Fruit fly (Drosophila melanogaster) whole organism, embryonic: Measurements from ENCODE around the gene CG15922.

Experiments used
- ATbp ChIP-seq: fragments of 200-800 bp; sonication (Bioruptor generic); optimal IDR thresholded peaks from 2 replicates; lab custom pipeline; 2017; ENCODE audit warnings: missing biosample characterization, mild to moderate bottlenecking, missing genetic modification characterization, missing genetic modification reagents
- Atf6 ChIP-seq: fragments of 200-800 bp; sonication (Bioruptor generic); IDR thresholded peaks from 2 replicates; pipeline ENCODE4 v1.3.6; 2022; ENCODE audit warnings: missing biosample characterization, missing genetic modification characterization
- Bteb2 ChIP-seq: fragments of 200-800 bp; sonication (Bioruptor generic); optimal IDR thresholded peaks from 2 replicates; lab custom pipeline; 2016; ENCODE audit warnings: missing biosample characterization, missing genetic modification characterization
- CG10274 ChIP-seq: fragments of 200-800 bp; sonication (Bioruptor generic); optimal IDR thresholded peaks from 3 replicates; lab custom pipeline; 2017; ENCODE audit warnings: missing biosample characterization, mild to moderate bottlenecking, missing genetic modification characterization
- CG10366 ChIP-seq: fragments of 200-800 bp; sonication (Bioruptor generic); IDR thresholded peaks from 2 replicates; pipeline ENCODE4 v1.3.6; 2022; ENCODE audit warnings: missing biosample characterization, missing genetic modification characterization
- CG11723 ChIP-seq: fragments of 200-800 bp; sonication (Bioruptor generic); optimal IDR thresholded peaks from 2 replicates; lab custom pipeline; 2017; ENCODE audit warnings: missing biosample characterization, mild to moderate bottlenecking, missing genetic modification characterization
- CG14860 ChIP-seq: fragments of 200-800 bp; sonication (Bioruptor generic); IDR thresholded peaks from 3 replicates; pipeline ENCODE4 v1.3.6; 2022; ENCODE audit warnings: missing biosample characterization, missing genetic modification characterization; ENCODE audit not compliant: partially characterized antibody
- CG15479 ChIP-seq: fragments of 200-800 bp; sonication (Bioruptor generic); optimal IDR thresholded peaks from 3 replicates; lab custom pipeline; 2019; ENCODE audit warnings: missing biosample characterization, mild to moderate bottlenecking, missing genetic modification characterization, moderate library complexity
- CG15601 ChIP-seq: fragments of 200-800 bp; sonication (Bioruptor generic); optimal IDR thresholded peaks from 3 replicates; lab custom pipeline; 2019; ENCODE audit warnings: missing biosample characterization, mild to moderate bottlenecking, missing genetic modification characterization, moderate library complexity
- CG17328 ChIP-seq: fragments of 200-800 bp; sonication (Bioruptor generic); IDR thresholded peaks from 2 replicates; pipeline ENCODE4 v1.3.6; 2022; ENCODE audit warnings: missing biosample characterization, missing genetic modification characterization
- CG18262 ChIP-seq: fragments of 200-800 bp; optimal IDR thresholded peaks from 3 replicates; lab custom pipeline; 2019; ENCODE audit warnings: missing biosample characterization, mild to moderate bottlenecking, missing genetic modification characterization, moderate library complexity
- CG2129 ChIP-seq: fragments of 200-800 bp; sonication (Bioruptor generic); IDR thresholded peaks from 2 replicates; pipeline ENCODE4 v1.3.6; 2022; ENCODE audit warnings: missing biosample characterization, missing genetic modification characterization; ENCODE audit not compliant: partially characterized antibody
- CG2202 ChIP-seq: fragments of 200-800 bp; sonication (Bioruptor generic); optimal IDR thresholded peaks from 2 replicates; lab custom pipeline; 2018; ENCODE audit warnings: missing biosample characterization, mild to moderate bottlenecking, missing genetic modification characterization
- CG3065 ChIP-seq: fragments of 200-800 bp; sonication (Bioruptor generic); optimal IDR thresholded peaks from 2 replicates; lab custom pipeline; 2016; ENCODE audit warnings: missing biosample characterization, missing genetic modification characterization
- CG33557 ChIP-seq: fragments of 200-800 bp; sonication (Bioruptor generic); optimal IDR thresholded peaks from 2 replicates; lab custom pipeline; 2019; ENCODE audit warnings: missing biosample characterization, mild to moderate bottlenecking, missing genetic modification characterization, moderate library complexity
- CG8089 ChIP-seq: fragments of 200-800 bp; sonication (Bioruptor generic); optimal IDR thresholded peaks from 3 replicates; lab custom pipeline; 2016; ENCODE audit warnings: missing biosample characterization, missing genetic modification characterization
- CG8765 ChIP-seq: fragments of 200-800 bp; sonication (Bioruptor generic); IDR thresholded peaks from 2 replicates; pipeline ENCODE4 v1.3.6; 2022; ENCODE audit warnings: missing biosample characterization, missing genetic modification characterization
- CG8924 ChIP-seq: fragments of 200-800 bp; optimal IDR thresholded peaks from 3 replicates; lab custom pipeline; 2019; ENCODE audit warnings: missing biosample characterization, mild to moderate bottlenecking, missing genetic modification characterization, moderate library complexity
- CG9797 ChIP-seq: fragments of 200-800 bp; sonication (Bioruptor generic); optimal IDR thresholded peaks from 3 replicates; lab custom pipeline; 2018; ENCODE audit warnings: missing biosample characterization, mild to moderate bottlenecking, missing genetic modification characterization
- Deaf1 ChIP-seq: fragments of 200-800 bp; optimal IDR thresholded peaks from 3 replicates; lab custom pipeline; 2019; ENCODE audit warnings: missing biosample characterization, mild to moderate bottlenecking, missing genetic modification characterization, moderate library complexity
- HHEX ChIP-seq: fragments of 200-800 bp; sonication (Bioruptor generic); optimal IDR thresholded peaks from 3 replicates; lab custom pipeline; 2017; ENCODE audit warnings: missing biosample characterization, mild to moderate bottlenecking, missing genetic modification characterization, missing genetic modification reagents
- HLH3B ChIP-seq: fragments of 200-800 bp; sonication (Bioruptor generic); IDR thresholded peaks from 2 replicates; pipeline ENCODE4 v1.3.6; 2022; ENCODE audit warnings: missing biosample characterization, missing genetic modification characterization
- HLH4C ChIP-seq: fragments of 200-800 bp; sonication (Bioruptor generic); IDR thresholded peaks from 3 replicates; pipeline ENCODE4 v1.3.6; 2022; ENCODE audit warnings: missing biosample characterization, missing genetic modification characterization; ENCODE audit not compliant: partially characterized antibody
- Hsf ChIP-seq: fragments of 200-800 bp; sonication (Bioruptor generic); optimal IDR thresholded peaks from 3 replicates; lab custom pipeline; 2016; ENCODE audit warnings: missing biosample characterization, missing genetic modification characterization
- Mad ChIP-seq: fragments of 200-800 bp; sonication (Bioruptor generic); optimal IDR thresholded peaks from 2 replicates; lab custom pipeline; 2016; ENCODE audit warnings: missing biosample characterization, missing genetic modification characterization
- Nf-YC ChIP-seq: fragments of 200-800 bp; optimal IDR thresholded peaks from 3 replicates; lab custom pipeline; 2019; ENCODE audit warnings: missing biosample characterization, mild to moderate bottlenecking, missing genetic modification characterization, moderate library complexity
- Pdp1 ChIP-seq, 2 experiments: fragments of 200-800 bp; sonication (Bioruptor generic); optimal IDR thresholded peaks; 3 replicates each; lab custom pipeline; 2016; ENCODE audit warnings: missing biosample characterization in 2 of 2, missing genetic modification characterization in 2 of 2, mild to moderate bottlenecking in 1 of 2, moderate library complexity in 1 of 2
- Side ChIP-seq: fragments of 200-800 bp; sonication (Bioruptor generic); optimal IDR thresholded peaks from 2 replicates; lab custom pipeline; 2016; ENCODE audit warnings: missing biosample characterization, missing genetic modification characterization
- abd-A ChIP-seq: fragments of 200-800 bp; sonication (Bioruptor generic); optimal IDR thresholded peaks from 3 replicates; lab custom pipeline; 2019; ENCODE audit warnings: missing biosample characterization, mild to moderate bottlenecking, missing genetic modification characterization, moderate library complexity
- cad ChIP-seq: fragments of >200 bp; optimal IDR thresholded peaks from 2 replicates; lab custom pipeline; 2017; ENCODE audit warnings: missing biosample characterization, missing genetic modification characterization
- cato ChIP-seq: fragments of 200-800 bp; sonication (Bioruptor generic); optimal IDR thresholded peaks from 2 replicates; lab custom pipeline; 2016; ENCODE audit warnings: missing biosample characterization, missing genetic modification characterization, borderline replicate concordance
- chm ChIP-seq: fragments of 200-800 bp; sonication (Bioruptor generic); IDR thresholded peaks from 2 replicates; pipeline ENCODE4 v1.3.6; 2022; ENCODE audit warnings: missing biosample characterization, missing genetic modification characterization
- danr ChIP-seq: fragments of 200-800 bp; sonication (Bioruptor generic); IDR thresholded peaks from 2 replicates; pipeline ENCODE4 v1.3.6; 2022; ENCODE audit warnings: missing biosample characterization, missing genetic modification characterization
- dpn ChIP-seq, 2 experiments: fragments of 200-800 bp; sonication (Bioruptor generic); optimal IDR thresholded peaks; 3 replicates each; lab custom pipeline; 2016; ENCODE audit warnings: missing biosample characterization in 2 of 2, missing genetic modification characterization in 2 of 2
- fru ChIP-seq: fragments of >200 bp; optimal IDR thresholded peaks from 2 replicates; lab custom pipeline; 2017
- hkb ChIP-seq, 2 experiments: fragments of 200-800 bp in 1 of 2; fragments of >200 bp in 1 of 2; sonication (Bioruptor generic) in 1 of 2; IDR thresholded peaks in 1 of 2; optimal IDR thresholded peaks in 1 of 2; 2 replicates each; pipeline versions ENCODE4 v1.3.6 to Lab custom; 2017 to 2022; ENCODE audit warnings: missing biosample characterization in 1 of 2, missing genetic modification characterization in 1 of 2
- jigr1 ChIP-seq: fragments of 200-800 bp; sonication (Bioruptor generic); IDR thresholded peaks from 3 replicates; pipeline ENCODE4 v1.3.6; 2022; ENCODE audit warnings: missing biosample characterization, missing genetic modification characterization
- odd ChIP-seq: fragments of 200-800 bp; sonication (Bioruptor generic); optimal IDR thresholded peaks from 2 replicates; lab custom pipeline; 2017; ENCODE audit warnings: missing biosample characterization, mild to moderate bottlenecking, missing genetic modification characterization
- phol ChIP-seq: fragments of 200-800 bp; sonication (Bioruptor generic); optimal IDR thresholded peaks from 3 replicates; lab custom pipeline; 2018; ENCODE audit warnings: missing biosample characterization, mild to moderate bottlenecking, missing genetic modification characterization, moderate library complexity
- run ChIP-seq: fragments of 200-800 bp; sonication (Bioruptor generic); optimal IDR thresholded peaks from 3 replicates; lab custom pipeline; 2018; ENCODE audit warnings: missing biosample characterization, mild to moderate bottlenecking, missing genetic modification characterization
- sens ChIP-seq: fragments of 200-800 bp; sonication (Bioruptor generic); peaks from one replicate; lab custom pipeline; 2016; ENCODE audit warnings: missing biosample characterization, missing genetic modification characterization
- shn ChIP-seq: fragments of 200-800 bp; sonication (Bioruptor generic); optimal IDR thresholded peaks from 3 replicates; lab custom pipeline; 2016; ENCODE audit warnings: missing biosample characterization, missing genetic modification characterization
- sim ChIP-seq: fragments of 200-800 bp; sonication (Bioruptor generic); IDR thresholded peaks from 2 replicates; pipeline ENCODE4 v1.3.6; 2022; ENCODE audit warnings: missing biosample characterization, missing genetic modification characterization
- slbo ChIP-seq: fragments of 200-800 bp; sonication (Bioruptor generic); IDR thresholded peaks from 2 replicates; pipeline ENCODE4 v1.3.6; 2022; ENCODE audit warnings: missing biosample characterization, missing genetic modification characterization
- sob ChIP-seq: fragments of 200-800 bp; sonication (Bioruptor generic); IDR thresholded peaks from 2 replicates; pipeline ENCODE4 v1.3.6; 2022; ENCODE audit warnings: missing biosample characterization, missing genetic modification characterization
- ssp ChIP-seq: fragments of 200-800 bp; sonication (Bioruptor generic); IDR thresholded peaks from 2 replicates; pipeline ENCODE4 v1.3.6; 2022; ENCODE audit warnings: missing biosample characterization, missing genetic modification characterization
- trem ChIP-seq: fragments of 200-800 bp; optimal IDR thresholded peaks from 3 replicates; lab custom pipeline; 2019; ENCODE audit warnings: missing biosample characterization, mild to moderate bottlenecking, missing genetic modification characterization, moderate library complexity
- trh ChIP-seq: fragments of 200-800 bp; sonication (Bioruptor generic); optimal IDR thresholded peaks from 2 replicates; lab custom pipeline; 2016; ENCODE audit warnings: missing biosample characterization, missing genetic modification characterization
- vvl ChIP-seq: fragments of 200-800 bp; sonication (Bioruptor generic); IDR thresholded peaks from 2 replicates; pipeline ENCODE4 v1.3.6; 2022; ENCODE audit warnings: missing biosample characterization, missing genetic modification characterization

The CG15922 gene

dm6 chr3R:20542283-20543144 lies 17.6 kb downstream of the CG15922 start (continued):
- TF ChIP-seq cato (GFP tag; lab: Kevin White, UChicago) (no peak), CG9797 (GFP tag; lab: Kevin White, UChicago) (no peak), CG33557 (GFP tag; lab: Kevin White, UChicago) (peak; percentile 84), run (tag; lab: Kevin White, UChicago) (no peak), ATbp (GFP tag; lab: Kevin White, UChicago) (peak; percentile 79), HLH3B (GFP tag; lab: Robert Waterston, UW) (peak; percentile 49; the same call in 1 of the 2 replicates), danr (no peak), dpn (GFP tag; optimal IDR thresholded peaks at IDR 0.05; lab: Kevin White, UChicago) (no peak), ssp (GFP tag; lab: Robert Waterston, UW) (no peak), jigr1 (GFP tag; lab: Robert Waterston, UW) (no peak), HHEX (peak; percentile 51), CG15479 (GFP tag; lab: Kevin White, UChicago) (peak; percentile 83), CG10366 (GFP tag; lab: Robert Waterston, UW) (no peak), CG2129 (GFP tag; lab: Robert Waterston, UW) (no peak), Atf6 (GFP tag; lab: Robert Waterston, UW) (peak; percentile 59), abd-A (tag; lab: Kevin White, UChicago) (no peak), cad (GFP tag; lab: Kevin White, UChicago) (peak; percentile 77), vvl (no peak), CG11723 (GFP tag; lab: Kevin White, UChicago) (no peak), CG15601 (peak; percentile 81), Mad (GFP tag; lab: Kevin White, UChicago) (no peak), HLH4C (GFP tag; lab: Robert Waterston, UW) (no peak), CG10274 (no peak), phol (tag; lab: Kevin White, UChicago) (no peak), CG8924 (tag; lab: Kevin White, UChicago) (peak; percentile 39), sim (GFP tag; lab: Robert Waterston, UW) (0 out of 2 replicates have a peak, but pooled peaks have one; percentile 22), chm (GFP tag; lab: Robert Waterston, UW) (peak; percentile 67; the same call in 1 of the 2 replicates), shn (GFP tag; lab: Kevin White, UChicago) (no peak), odd (peak; percentile 54), Hsf (GFP tag; lab: Kevin White, UChicago) (no peak), Deaf1 (tag; lab: Kevin White, UChicago) (peak; percentile 29), Bteb2 (GFP tag; lab: Kevin White, UChicago) (no peak), CG18262 (peak; percentile 61), slbo (GFP tag; lab: Robert Waterston, UW) (no peak), trh (GFP tag; lab: Kevin White, UChicago) (no peak), hkb (optimal IDR thresholded peaks at IDR 0.05; lab: Kevin White, UChicago) (no peak), hkb (GFP tag; IDR thresholded peaks at IDR 0.05; lab: Robert Waterston, UW) (peak; percentile 46; the same call in 1 of the 2 replicates), Pdp1 (GFP tag; optimal IDR thresholded peaks at IDR 0.05; lab: Kevin White, UChicago) (peak in 1 of 2 experiments; percentile 4), fru (lab: Kevin White, UChicago) (no peak), CG2202 (peak; percentile 77), Side (GFP tag; lab: Kevin White, UChicago) (no peak), sens (GFP tag; lab: Kevin White, UChicago) (peak; percentile 84), CG3065 (GFP tag; lab: Kevin White, UChicago) (peak; percentile 9), CG14860 (GFP tag; lab: Robert Waterston, UW) (no peak), Nf-YC (tag; lab: Kevin White, UChicago) (no peak), sob (peak; percentile 49), CG8765 (no peak), CG17328 (GFP tag; lab: Robert Waterston, UW) (no peak), CG8089 (GFP tag; lab: Kevin White, UChicago) (no peak), trem (no peak)
